Worm (Caenorhabditis elegans) whole organism, L3 larva: Measurements from ENCODE around the gene cct-8.

Source experiments
- ceh-9 ChIP-seq: sonication (generic microtip); optimal IDR thresholded peaks from 2 replicates; lab custom pipeline; 2018; ENCODE audit warnings: missing biosample characterization, missing genetic modification characterization
- nhr-28 ChIP-seq: fragments of 150-350 bp; optimal IDR thresholded peaks from 2 replicates; lab custom pipeline; 2014; ENCODE audit warnings: missing biosample characterization, missing genetic modification characterization
- nhr-67 ChIP-seq: fragments of 150-350 bp; optimal IDR thresholded peaks from 2 replicates; lab custom pipeline; 2014; ENCODE audit warnings: missing biosample characterization, missing genetic modification characterization
- pqm-1 ChIP-seq: fragments of 150-350 bp; optimal IDR thresholded peaks from 2 replicates; lab custom pipeline; 2017; ENCODE audit warnings: missing biosample characterization, missing genetic modification characterization, inconsistent platforms
- unc-62 ChIP-seq: fragments of 150-350 bp; sonication (generic microtip); optimal IDR thresholded peaks from 4 replicates; lab custom pipeline; 2014; ENCODE audit warnings: missing biosample characterization, missing genetic modification reagents, missing genetic modification characterization

ce11 chrIV:1097153-1097552 lies 3.4 kb upstream of the cct-8 start, which contains the start of gene cox-18:
- no peak for TF ChIP-seq nhr-67 (tag; lab: Kevin White, UChicago)
- TF ChIP-seq nhr-28, result no peak
- TF ChIP-seq ceh-9, result no peak
- TF ChIP-seq pqm-1 (tag; lab: Kevin White, UChicago), result no peak
- TF ChIP-seq unc-62, result no peak
